Worm (Caenorhabditis elegans) whole organism, young adult: Measurements from ENCODE around the gene tgt-2.

ENCODE experiments used
- F33H1.4 ChIP-seq: fragments of 200-800 bp; sonication (Bioruptor generic); IDR thresholded peaks from 2 replicates; pipeline ENCODE4 v1.3.6; 2022; ENCODE audit warnings: missing genetic modification reagents, missing genetic modification characterization, missing compliant biosample characterization
- Y95B8A.8 ChIP-seq: fragments of 200-800 bp; sonication (Bioruptor generic); IDR thresholded peaks from 2 replicates; pipeline ENCODE4 v1.3.6; 2022; ENCODE audit warnings: missing genetic modification reagents, missing genetic modification characterization, missing compliant biosample characterization
- ZK185.1 ChIP-seq: sonication (generic microtip); optimal IDR thresholded peaks from 2 replicates; lab custom pipeline; 2016; ENCODE audit warnings: mild to moderate bottlenecking, missing genetic modification characterization, missing compliant biosample characterization; ENCODE audit not compliant: poor library complexity, severe bottlenecking
- cebp-1 ChIP-seq, 2 experiments: fragments of 200-800 bp in 1 of 2; sonication (Bioruptor generic) in 1 of 2; sonication (generic microtip) in 1 of 2; IDR thresholded peaks in 1 of 2; optimal IDR thresholded peaks in 1 of 2; 2 replicates each; pipeline versions ENCODE4 v1.3.6 to Lab custom; 2017 to 2022; ENCODE audit warnings: missing compliant biosample characterization in 2 of 2, missing genetic modification characterization in 2 of 2, mild to moderate bottlenecking in 1 of 2, missing genetic modification reagents in 1 of 2, moderate library complexity in 1 of 2
- chd-7 ChIP-seq: sonication (generic microtip); optimal IDR thresholded peaks from 2 replicates; lab custom pipeline; 2016; ENCODE audit warnings: mild to moderate bottlenecking, missing genetic modification characterization, moderate library complexity, missing compliant biosample characterization
- lir-1 ChIP-seq: fragments of 200-800 bp; sonication (Bioruptor generic); conservative IDR thresholded peaks from 2 replicates; pipeline ENCODE4 v1.3.6; 2022; ENCODE audit warnings: missing genetic modification reagents, missing genetic modification characterization, missing compliant biosample characterization
- mes-4 ChIP-seq: sonication (generic microtip); optimal IDR thresholded peaks from 2 replicates; lab custom pipeline; 2016; ENCODE audit warnings: missing genotype, missing genetic modification characterization, missing compliant biosample characterization
- unc-130 ChIP-seq: sonication (generic microtip); optimal IDR thresholded peaks from 2 replicates; lab custom pipeline; 2016; ENCODE audit warnings: missing genetic modification reagents, missing genetic modification characterization, missing compliant biosample characterization

- TF ChIP-seq mes-4, result no peak
- TF ChIP-seq chd-7, result no peak
- TF ChIP-seq F33H1.4 (GFP tag; lab: Robert Waterston, UW), result no peak
- TF ChIP-seq Y95B8A.8 (GFP tag; lab: Robert Waterston, UW), result no peak
- no peak for TF ChIP-seq ZK185.1 (tag; lab: Kevin White, UChicago)
- no peak for TF ChIP-seq lir-1
- TF ChIP-seq unc-130 (GFP tag; lab: Kevin White, UChicago), result no peak
- no peak for TF ChIP-seq cebp-1 (GFP tag; IDR thresholded peaks at IDR 0.05; lab: Robert Waterston, UW)
- no peak for TF ChIP-seq cebp-1 (tag; optimal IDR thresholded peaks at IDR 0.05; lab: Kevin White, UChicago)
Observed at ce11 chrV:19047442-19047841, 49.3 kb downstream of the tgt-2 start.
